Comparison of ENCODE assay signal across 2 worm cellular contexts in the genomic region with DNA sequence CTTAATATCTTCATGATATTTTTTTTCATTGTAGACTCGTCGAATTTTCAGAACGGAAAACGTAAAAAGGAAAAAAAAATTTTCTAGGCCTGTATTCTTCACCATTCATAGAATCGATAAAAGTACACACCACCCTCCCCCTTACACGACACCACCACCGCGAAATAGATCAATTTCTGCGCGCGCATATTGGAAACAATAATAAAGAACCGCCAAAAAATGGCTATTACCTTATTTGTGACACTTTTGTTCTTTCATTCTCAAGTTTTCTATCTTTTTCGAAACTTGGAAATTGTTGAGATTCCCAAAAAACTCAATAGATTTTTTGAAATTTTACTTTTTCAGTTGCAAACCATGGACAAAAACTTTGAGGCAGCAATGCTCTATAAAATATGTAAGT.
A peak's percentile ranks its signal among the peaks of the same experiment; 100 is the strongest.
TF ChIP-seq lines count a peak whose summit lies in the region.

A gene (plus strand): TSS at position 339 of the 400 bp plus-strand sequence.

TF ChIP-seq in whole organism, L4 larva, 104 proteins besides CTCF, POLR2A, EP300 and RAD21:
- no peak for TF ChIP-seq nhr-111 (GFP tag; optimal IDR thresholded peaks at IDR 0.05; lab: Kevin White, UChicago)
- TF ChIP-seq aha-1 (tag; lab: Kevin White, UChicago) = peak; percentile 53

TF ChIP-seq in whole organism, young adult, 124 proteins besides CTCF, POLR2A, EP300 and RAD21:
- TF ChIP-seq chd-7 (tag; optimal IDR thresholded peaks at IDR 0.05; lab: Kevin White, UChicago) (no peak), hmg-1.2 (GFP tag; IDR thresholded peaks at IDR 0.05; lab: Robert Waterston, UW) (peak; percentile 22; the same call in 1 of the 2 replicates), efl-1 (GFP tag; optimal IDR thresholded peaks at IDR 0.05; lab: Kevin White, UChicago) (peak; percentile 75), F33H1.4 (GFP tag; IDR thresholded peaks at IDR 0.05; lab: Robert Waterston, UW) (peak; percentile 29; the same call in 1 of the 2 replicates), madf-8 (GFP tag; conservative IDR thresholded peaks at IDR 0.05; lab: Robert Waterston, UW) (peak; percentile 65), xnd-1 (tag; optimal IDR thresholded peaks at IDR 0.05; lab: Kevin White, UChicago) (peak; percentile 26), Y95B8A.8 (GFP tag; IDR thresholded peaks at IDR 0.05; lab: Robert Waterston, UW) (no peak), K11D2.4 (GFP tag; IDR thresholded peaks at IDR 0.05; lab: Robert Waterston, UW) (no peak), T07F8.4 (tag; optimal IDR thresholded peaks at IDR 0.05; lab: Kevin White, UChicago) (no peak), dpl-1 (GFP tag; optimal IDR thresholded peaks at IDR 0.05; lab: Kevin White, UChicago) (peak; percentile 33), madf-6 (GFP tag; IDR thresholded peaks at IDR 0.05; lab: Robert Waterston, UW) (peak; percentile 86)
